Worm (Caenorhabditis elegans): ENCODE results near the gene sri-74.

DNA sequence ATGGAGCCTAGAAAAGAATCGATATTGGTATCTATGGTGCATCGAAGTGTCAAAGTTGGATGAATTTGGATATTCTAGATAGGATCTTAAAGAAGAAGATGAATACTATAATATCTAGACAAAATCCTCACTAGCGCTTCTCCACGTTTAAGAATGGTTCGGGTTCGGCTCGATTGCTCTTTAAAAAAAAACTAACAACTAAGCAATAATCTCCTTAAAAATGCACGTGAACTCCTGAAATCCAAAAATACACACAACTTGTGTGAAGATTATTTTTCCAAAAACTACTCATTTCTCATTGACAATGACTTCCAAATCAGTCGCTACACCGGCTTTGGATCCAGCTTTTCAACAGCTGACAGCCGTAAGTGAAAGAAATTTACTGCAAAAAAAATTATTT is 48.2 kb upstream of the sri-74 start, which contains the start of gene D2062.1:
- TF ChIP-seq B0261.1 (tag; optimal IDR thresholded peaks at IDR 0.05) (no peak), atf-7 (tag; optimal IDR thresholded peaks at IDR 0.05) (no peak), rec-8 (tag; optimal IDR thresholded peaks at IDR 0.05) (no peak), ama-1 (optimal IDR thresholded peaks at IDR 0.05) (no peak), ama-1 (GFP tag; optimal IDR thresholded peaks at IDR 0.05) (no peak), lin-40 (tag; optimal IDR thresholded peaks at IDR 0.05) (no peak), nfyb-1 (GFP tag; IDR thresholded peaks at IDR 0.05) (no peak), pbrm-1 (GFP tag; IDR thresholded peaks at IDR 0.05) (no peak), Y79H2A.3 (GFP tag; conservative IDR thresholded peaks at IDR 0.05) (no peak), somi-1 (GFP tag; optimal IDR thresholded peaks at IDR 0.05) (no peak), unc-130 (GFP tag; optimal IDR thresholded peaks at IDR 0.05) (no peak), nhr-120 (GFP tag; IDR thresholded peaks at IDR 0.05) (no peak), snpc-4 (GFP tag; optimal IDR thresholded peaks at IDR 0.05) (no peak), snpc-4 (tag; optimal IDR thresholded peaks at IDR 0.05) (no peak), K11D2.4 (GFP tag; IDR thresholded peaks at IDR 0.05) (no peak), D2030.7 (GFP tag; IDR thresholded peaks at IDR 0.05) (no peak)

Measured in whole organism, young adult.